Worm (Caenorhabditis elegans): Measurements from ENCODE around the gene ZK809.5.

The ZK809.5 gene

DNA sequence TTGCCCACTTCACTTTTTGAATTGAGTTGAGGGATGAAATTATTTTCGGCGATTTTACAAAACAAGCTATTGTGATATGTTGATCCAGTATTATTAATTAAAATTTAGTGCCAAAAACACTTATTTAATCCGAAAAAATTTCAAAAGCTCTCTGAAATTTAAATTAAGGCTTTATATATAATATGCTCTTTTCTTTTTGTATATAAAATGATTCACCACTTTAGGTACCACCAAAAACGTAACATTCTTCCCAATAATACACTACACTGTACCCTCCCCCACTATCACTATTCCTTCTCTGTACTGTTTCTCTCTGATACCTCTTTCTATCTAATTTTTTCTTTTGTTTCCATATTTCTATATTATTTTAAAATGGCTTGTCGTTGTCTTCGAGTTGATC lies 12.7 kb upstream of the ZK809.5 start, which contains the start of gene prx-2:
Gene prx-2 (plus strand): TSS at position 301 of the 400 bp plus-strand sequence.
- TF ChIP-seq dao-5 (tag; optimal IDR thresholded peaks at IDR 0.05) (no peak), him-1 (tag; optimal IDR thresholded peaks at IDR 0.05) (no peak), W03F9.2 (tag; optimal IDR thresholded peaks at IDR 0.05) (no peak)

DNA sequence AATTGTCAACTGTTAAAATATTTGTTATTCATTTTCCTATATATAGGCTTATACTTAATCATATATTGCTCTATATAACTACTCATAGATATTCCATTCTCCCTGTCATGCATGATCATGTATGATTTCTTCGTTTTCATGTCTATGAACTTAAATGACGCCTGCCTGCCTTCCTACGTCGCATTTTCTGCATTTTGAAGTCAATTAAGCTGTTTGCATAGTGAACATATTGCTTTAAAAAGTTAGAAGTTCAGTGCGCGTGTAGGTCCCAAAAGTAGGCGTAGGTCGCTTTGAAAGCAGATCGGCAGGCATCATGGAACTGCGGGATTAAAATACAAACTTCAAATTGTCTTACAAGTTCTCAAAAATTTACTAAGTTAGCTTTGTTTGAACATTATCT lies 11.8 kb upstream of the ZK809.5 start:
- no peak for TF ChIP-seq him-1 (tag; optimal IDR thresholded peaks at IDR 0.05)
- no peak for TF ChIP-seq dao-5 (tag; optimal IDR thresholded peaks at IDR 0.05)
- no peak for TF ChIP-seq W03F9.2 (tag; optimal IDR thresholded peaks at IDR 0.05)

DNA sequence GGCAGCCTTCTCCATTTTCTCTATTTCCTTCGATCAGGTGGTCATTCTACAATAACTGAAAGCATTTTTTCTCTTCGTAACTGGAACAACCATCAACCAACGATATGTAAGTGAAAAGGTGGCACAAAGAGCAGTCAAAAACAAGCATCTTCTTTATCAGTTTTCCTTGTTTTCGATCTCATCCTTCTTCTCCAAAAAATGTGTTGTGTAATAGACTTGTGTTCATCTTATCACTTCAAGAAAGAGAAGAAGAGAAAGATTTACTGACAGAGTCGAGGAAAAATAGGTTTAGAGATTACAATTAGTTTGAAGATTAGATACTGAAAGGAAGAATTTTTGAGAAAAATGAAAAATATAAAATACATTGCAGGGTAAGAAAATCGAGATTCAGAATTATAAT lies 11.2 kb upstream of the ZK809.5 start:
- TF ChIP-seq him-1 (tag; optimal IDR thresholded peaks at IDR 0.05) (no peak), dao-5 (tag; optimal IDR thresholded peaks at IDR 0.05) (no peak), W03F9.2 (tag; optimal IDR thresholded peaks at IDR 0.05) (no peak)

DNA sequence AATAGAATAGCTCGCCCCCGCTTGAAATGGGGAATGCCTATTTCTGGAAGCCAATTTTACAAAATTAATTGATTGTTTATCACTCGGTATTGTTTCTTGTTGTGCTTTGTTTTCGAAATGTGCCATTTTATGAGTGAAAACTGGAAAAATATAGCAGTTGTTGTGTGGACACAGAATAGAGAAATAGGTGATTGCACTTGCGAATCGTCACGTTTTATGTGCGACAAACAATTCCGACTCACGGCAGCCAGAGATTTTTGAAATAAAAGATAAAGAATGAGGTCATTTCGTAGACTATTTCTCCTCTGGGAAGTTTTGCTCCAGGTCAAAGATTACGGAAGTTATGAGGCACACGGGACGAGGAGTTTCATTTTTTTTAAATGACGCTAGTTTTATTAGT lies 9.6 kb upstream of the ZK809.5 start:
- TF ChIP-seq W03F9.2 (tag; optimal IDR thresholded peaks at IDR 0.05) (no peak), dao-5 (tag; optimal IDR thresholded peaks at IDR 0.05) (no peak), him-1 (tag; optimal IDR thresholded peaks at IDR 0.05) (no peak)

DNA sequence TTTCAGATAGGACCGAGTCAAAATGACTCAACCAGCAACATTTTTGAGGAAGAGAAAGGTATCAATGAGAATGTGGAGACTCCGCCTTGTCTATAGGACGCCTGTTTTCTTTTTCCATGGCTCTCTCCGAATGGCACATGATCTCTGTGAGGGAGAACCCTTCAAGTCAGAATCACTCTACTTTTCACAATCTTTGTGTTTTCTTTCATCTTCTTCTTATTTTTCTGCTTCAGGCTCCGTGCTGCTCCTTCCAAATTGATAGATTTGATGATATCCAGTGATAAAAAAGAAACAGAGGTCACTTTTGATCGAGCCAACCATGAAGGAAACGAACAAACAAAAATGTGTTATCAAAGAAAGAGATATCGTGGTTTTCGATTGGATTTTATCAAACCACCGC lies 7.5 kb upstream of the ZK809.5 start, which contains the start of gene ZK809.8:
Gene ZK809.8 (minus strand): TSS at position 34 of the 400 bp plus-strand sequence.
- TF ChIP-seq dao-5 (tag; optimal IDR thresholded peaks at IDR 0.05) (no peak), W03F9.2 (tag; optimal IDR thresholded peaks at IDR 0.05) (no peak), him-1 (tag; optimal IDR thresholded peaks at IDR 0.05) (no peak)

DNA sequence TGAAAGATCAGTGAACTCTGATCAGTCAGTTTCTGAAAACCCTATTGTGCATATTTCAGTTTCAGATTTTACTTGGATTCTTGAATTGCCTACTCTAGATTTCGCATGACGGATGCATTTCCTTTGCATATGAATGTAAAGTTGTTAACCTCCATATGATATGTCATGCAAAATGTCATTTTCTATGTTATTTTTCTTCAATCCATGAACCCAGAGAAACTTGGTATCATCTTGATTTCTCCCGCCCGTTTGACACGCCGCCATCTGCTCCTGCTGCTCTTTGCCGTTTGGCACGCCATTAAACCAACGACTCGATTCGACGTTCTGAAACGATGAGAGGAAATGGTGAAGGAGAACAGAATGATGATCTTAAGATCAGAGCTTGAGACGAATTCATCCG lies 6.2 kb upstream of the ZK809.5 start:
- TF ChIP-seq W03F9.2 (tag; optimal IDR thresholded peaks at IDR 0.05), result no peak
- TF ChIP-seq him-1 (tag; optimal IDR thresholded peaks at IDR 0.05), result no peak
- TF ChIP-seq dao-5 (tag; optimal IDR thresholded peaks at IDR 0.05), result no peak

DNA sequence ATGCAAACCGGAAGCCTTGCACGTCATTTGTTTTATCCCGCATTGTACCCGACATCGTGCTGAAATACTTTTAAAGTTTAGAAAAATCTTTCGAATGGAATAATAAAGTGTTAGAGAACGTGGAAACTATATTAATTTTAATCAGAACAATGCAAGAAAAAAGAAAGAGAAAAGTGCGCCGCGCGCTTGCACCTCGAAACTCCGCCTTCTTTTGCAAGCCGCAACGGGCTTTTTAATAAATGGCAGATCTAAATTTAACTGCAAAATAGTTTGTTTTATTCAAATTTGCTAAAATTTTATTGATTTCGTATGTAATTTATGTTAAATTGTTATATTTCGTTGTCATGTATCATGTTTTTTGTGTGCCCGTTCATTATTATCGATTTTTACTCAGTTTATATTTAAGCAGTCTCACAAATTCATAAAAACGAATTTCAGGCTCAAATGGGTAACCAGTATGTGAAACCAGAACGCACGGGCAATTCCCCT lies 4.5 kb upstream of the ZK809.5 start, which contains the start of the genes acl-3 and ndub-6:
Gene acl-3 (minus strand): TSS at position 59 of the 489 bp plus-strand sequence.
Gene ndub-6 (plus strand): TSS at position 439 of the 489 bp plus-strand sequence.
- TF ChIP-seq him-1 (tag; optimal IDR thresholded peaks at IDR 0.05), result no peak
- TF ChIP-seq dao-5 (tag; optimal IDR thresholded peaks at IDR 0.05), result no peak
- TF ChIP-seq W03F9.2 (tag; optimal IDR thresholded peaks at IDR 0.05), result no peak

DNA sequence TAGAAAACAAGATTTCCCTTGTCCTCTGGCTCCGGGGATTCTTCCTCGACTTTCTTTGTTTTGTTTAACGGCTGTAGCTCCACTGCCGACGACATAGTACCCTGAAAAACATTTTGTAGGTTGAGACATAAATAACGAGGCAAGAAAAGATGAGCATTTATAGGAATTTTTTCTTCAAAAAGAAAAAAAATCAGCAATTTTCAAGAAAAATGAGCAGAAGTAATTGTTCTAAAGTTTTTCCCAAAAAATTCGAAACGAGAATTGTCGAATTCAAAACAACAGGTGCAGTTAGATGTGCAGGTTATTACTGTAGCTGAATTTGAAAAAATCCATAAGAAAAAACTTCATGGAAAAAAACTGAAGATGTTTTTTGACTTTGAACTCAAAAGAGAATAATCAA lies 1.2 kb upstream of the ZK809.5 start, which contains the start of gene ent-1:
Gene ent-1 (minus strand): TSS at position 101 of the 400 bp plus-strand sequence.
- TF ChIP-seq W03F9.2 (tag; optimal IDR thresholded peaks at IDR 0.05) (no peak), dao-5 (tag; optimal IDR thresholded peaks at IDR 0.05) (no peak), him-1 (tag; optimal IDR thresholded peaks at IDR 0.05) (no peak)

DNA sequence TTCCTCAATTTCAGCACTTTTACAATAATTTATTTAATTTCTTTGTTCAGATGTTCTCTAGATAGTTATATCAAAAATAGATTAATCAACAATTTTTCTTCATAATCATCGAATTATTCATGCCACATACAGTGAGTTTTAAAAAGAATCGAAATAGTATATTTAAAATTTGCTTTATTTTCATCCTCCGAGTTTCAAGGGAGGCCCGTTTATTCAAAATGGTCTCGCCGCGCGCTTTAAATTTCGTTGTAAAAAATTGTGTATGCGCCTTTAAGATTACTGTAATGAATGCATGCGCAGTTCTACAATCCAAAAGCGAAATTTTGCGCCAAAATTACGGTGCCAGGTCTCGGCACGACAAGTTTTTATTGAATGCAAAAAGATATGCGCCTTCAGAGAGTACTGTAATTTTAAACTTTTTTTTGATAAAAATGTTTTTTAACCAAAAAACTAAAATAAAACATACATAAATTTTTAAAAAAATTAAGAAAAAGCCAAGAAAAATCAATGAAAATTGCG lies 3.3 kb downstream of the ZK809.5 start, which contains the start of gene ZK792.1:
Gene ZK792.1 (plus strand): TSS at position 51 of the 519 bp plus-strand sequence.
- TF ChIP-seq W03F9.2 (tag; optimal IDR thresholded peaks at IDR 0.05), result no peak
- TF ChIP-seq him-1 (tag; optimal IDR thresholded peaks at IDR 0.05), result no peak
- no peak for TF ChIP-seq dao-5 (tag; optimal IDR thresholded peaks at IDR 0.05)

DNA sequence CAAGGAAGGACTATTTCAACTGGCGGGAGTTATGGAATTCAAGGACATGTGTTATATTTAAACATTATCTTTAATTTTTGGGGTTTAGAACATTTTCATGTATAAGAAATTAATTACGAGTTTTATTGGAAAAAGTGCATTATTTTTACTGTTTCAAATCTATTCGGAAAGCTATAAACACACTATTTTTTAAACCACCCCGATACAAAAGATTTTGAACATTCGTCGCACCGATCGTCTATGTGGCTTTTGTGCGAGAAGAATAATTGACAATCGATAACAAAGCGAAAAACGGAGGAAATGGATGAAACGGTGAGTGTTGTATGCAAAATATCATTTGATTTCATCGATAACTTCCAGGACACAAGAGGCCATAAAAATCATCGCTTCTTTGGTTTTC lies 8.5 kb downstream of the ZK809.5 start, which contains the start of gene ZK809.9:
Gene ZK809.9 (plus strand): TSS at position 301 of the 400 bp plus-strand sequence.
- no peak for TF ChIP-seq dao-5 (tag; optimal IDR thresholded peaks at IDR 0.05)
- TF ChIP-seq W03F9.2 (tag; optimal IDR thresholded peaks at IDR 0.05), result no peak
- TF ChIP-seq him-1 (tag; optimal IDR thresholded peaks at IDR 0.05), result no peak

DNA sequence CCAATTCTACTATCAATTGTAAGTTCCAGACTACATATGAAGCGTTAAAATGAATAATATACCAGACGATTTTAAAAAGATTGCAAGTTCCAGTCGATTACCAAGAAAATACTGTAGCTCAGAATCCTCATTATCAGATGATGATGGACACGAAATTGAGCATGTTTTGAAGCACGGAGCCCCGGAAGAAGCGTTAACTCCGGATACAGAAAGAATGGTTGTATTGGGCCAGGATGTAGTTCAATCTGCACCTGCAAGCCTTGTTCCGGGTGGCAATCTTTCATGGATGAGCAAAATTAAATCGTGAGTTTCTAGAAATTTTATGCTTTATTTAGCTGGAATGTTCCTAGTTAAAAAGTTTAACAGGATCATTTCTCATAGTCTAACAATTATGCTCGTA lies 11.5 kb downstream of the ZK809.5 start, which contains the start of gene atg-4.2:
Gene atg-4.2 (plus strand): TSS at position 24 of the 400 bp plus-strand sequence.
- TF ChIP-seq W03F9.2 (tag; optimal IDR thresholded peaks at IDR 0.05) (no peak), him-1 (tag; optimal IDR thresholded peaks at IDR 0.05) (no peak), dao-5 (tag; optimal IDR thresholded peaks at IDR 0.05) (no peak)

DNA sequence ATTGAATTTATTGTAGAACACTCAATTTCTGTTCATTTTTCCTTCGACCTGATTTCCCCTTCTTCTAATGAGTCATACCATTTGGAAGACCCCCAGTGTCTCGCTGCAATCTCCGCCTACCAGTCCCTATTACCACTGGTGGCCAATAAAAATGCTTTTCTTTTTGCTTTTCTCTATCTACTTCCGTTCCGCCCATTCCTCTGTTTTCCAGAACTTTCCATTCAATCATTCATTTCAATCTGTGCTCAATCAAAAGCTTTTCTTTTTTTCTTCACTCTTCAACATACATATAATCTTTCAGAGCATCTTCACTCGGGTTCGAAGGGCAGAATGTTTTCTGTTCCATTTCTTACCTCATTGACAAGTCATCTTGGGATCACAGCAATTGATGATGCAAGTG lies 17.0 kb downstream of the ZK809.5 start, which contains the start of gene inx-8:
Gene inx-8 (plus strand): TSS at position 301 of the 400 bp plus-strand sequence.
- TF ChIP-seq him-1 (tag; optimal IDR thresholded peaks at IDR 0.05), result no peak
- TF ChIP-seq W03F9.2 (tag; optimal IDR thresholded peaks at IDR 0.05), result no peak
- no peak for TF ChIP-seq dao-5 (tag; optimal IDR thresholded peaks at IDR 0.05)

DNA sequence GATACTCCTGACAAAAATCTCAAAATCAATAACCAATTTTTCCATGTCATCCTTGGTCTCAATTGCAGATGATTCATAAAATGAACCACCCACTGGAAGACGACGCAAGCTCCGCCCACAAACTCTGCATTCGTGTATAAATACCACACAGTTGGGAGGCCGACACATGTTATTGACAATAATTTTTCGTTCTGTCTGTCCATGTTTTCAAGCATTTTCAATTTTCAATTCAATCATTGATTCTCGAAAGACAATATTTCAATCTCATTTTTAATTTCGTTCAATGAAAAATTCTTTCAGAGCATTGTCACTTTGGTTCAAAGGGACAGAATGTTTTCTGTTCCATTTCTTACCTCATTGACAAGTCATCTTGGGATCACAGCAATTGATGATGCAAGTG lies 19.5 kb downstream of the ZK809.5 start, which contains the start of gene inx-9:
Gene inx-9 (plus strand): TSS at position 301 of the 400 bp plus-strand sequence.
- TF ChIP-seq dao-5 (tag; optimal IDR thresholded peaks at IDR 0.05), result no peak
- no peak for TF ChIP-seq W03F9.2 (tag; optimal IDR thresholded peaks at IDR 0.05)

DNA sequence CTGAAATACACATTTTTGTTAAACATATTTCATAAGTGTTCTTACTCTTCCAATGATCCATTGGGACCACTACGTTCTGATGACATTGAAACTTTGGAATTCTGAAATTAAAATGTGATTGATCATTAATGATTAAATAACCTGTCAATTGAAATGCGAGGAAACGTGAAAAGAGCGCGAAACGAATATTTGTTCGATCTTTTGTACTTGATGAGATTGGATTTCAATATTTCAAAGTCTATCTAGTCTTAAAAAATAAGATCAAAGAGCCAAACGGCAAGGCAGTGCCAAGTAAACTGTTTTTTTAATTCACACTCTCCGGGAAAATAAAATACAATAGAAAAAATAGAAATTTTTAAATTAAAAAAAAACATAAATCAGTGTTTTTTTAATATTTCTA lies 25.4 kb downstream of the ZK809.5 start, which contains the start of gene ZK792.4:
Gene ZK792.4 (minus strand): TSS at position 101 of the 400 bp plus-strand sequence.
- TF ChIP-seq dao-5 (tag; optimal IDR thresholded peaks at IDR 0.05), result no peak
- no peak for TF ChIP-seq him-1 (tag; optimal IDR thresholded peaks at IDR 0.05)
- TF ChIP-seq W03F9.2 (tag; optimal IDR thresholded peaks at IDR 0.05), result no peak
